Worm (Caenorhabditis elegans) whole organism, late embryonic: ENCODE measurements around the gene W05H9.4.

Source experiments
- C08G9.2 ChIP-seq: sonication (generic microtip); optimal IDR thresholded peaks from 2 replicates; lab custom pipeline; 2016; ENCODE audit warnings: mild to moderate bottlenecking, missing genetic modification characterization, moderate library complexity, missing compliant biosample characterization
- C38D4.7 ChIP-seq: fragments of 200-800 bp; sonication (Bioruptor generic); optimal IDR thresholded peaks from 2 replicates; lab custom pipeline; 2018; ENCODE audit warnings: mild to moderate bottlenecking, missing genetic modification characterization, moderate library complexity, missing compliant biosample characterization
- F13H6.1 ChIP-seq: sonication (generic microtip); optimal IDR thresholded peaks from 2 replicates; lab custom pipeline; 2016; ENCODE audit warnings: missing genetic modification characterization, missing compliant biosample characterization
- K02D7.2 ChIP-seq: sonication (generic microtip); optimal IDR thresholded peaks from 2 replicates; lab custom pipeline; 2017; ENCODE audit warnings: mild to moderate bottlenecking, missing genetic modification characterization, missing compliant biosample characterization
- ama-1 ChIP-seq: fragments of 150-350 bp; optimal IDR thresholded peaks from 2 replicates; lab custom pipeline; 2014
- ceh-14 ChIP-seq: sonication (generic microtip); optimal IDR thresholded peaks from 2 replicates; lab custom pipeline; 2016; ENCODE audit warnings: missing genotype, missing genetic modification characterization, missing compliant biosample characterization
- ceh-19 ChIP-seq: fragments of 200-800 bp; sonication (Bioruptor generic); optimal IDR thresholded peaks from 2 replicates; lab custom pipeline; 2018; ENCODE audit warnings: mild to moderate bottlenecking, missing genetic modification characterization, missing compliant biosample characterization
- ceh-24 ChIP-seq: sonication (generic microtip); optimal IDR thresholded peaks from 2 replicates; lab custom pipeline; 2016; ENCODE audit warnings: mild to moderate bottlenecking, missing genetic modification characterization, missing compliant biosample characterization
- ceh-34 ChIP-seq: sonication (generic microtip); optimal IDR thresholded peaks from 2 replicates; lab custom pipeline; 2016; ENCODE audit warnings: mild to moderate bottlenecking, missing genetic modification characterization, missing compliant biosample characterization
- ceh-48 ChIP-seq: sonication (generic microtip); optimal IDR thresholded peaks from 2 replicates; lab custom pipeline; 2016; ENCODE audit warnings: missing genetic modification characterization, inconsistent platforms, missing compliant biosample characterization
- ceh-9 ChIP-seq: sonication (generic microtip); optimal IDR thresholded peaks from 2 replicates; lab custom pipeline; 2016; ENCODE audit warnings: mild to moderate bottlenecking, missing genetic modification characterization, inconsistent platforms, missing compliant biosample characterization
- dmd-4 ChIP-seq: sonication (generic microtip); optimal IDR thresholded peaks from 2 replicates; lab custom pipeline; 2016; ENCODE audit warnings: borderline replicate concordance, missing genetic modification characterization, missing compliant biosample characterization
- dve-1 ChIP-seq: sonication (generic microtip); optimal IDR thresholded peaks from 2 replicates; lab custom pipeline; 2017; ENCODE audit warnings: antibody characterized with exemption, mild to moderate bottlenecking, missing genetic modification characterization, missing compliant biosample characterization
- elt-2 ChIP-seq: sonication (generic microtip); optimal IDR thresholded peaks from 2 replicates; lab custom pipeline; 2016; ENCODE audit warnings: missing genetic modification reagents, missing genetic modification characterization, missing compliant biosample characterization
- elt-4 ChIP-seq: sonication (generic microtip); optimal IDR thresholded peaks from 2 replicates; lab custom pipeline; 2016; ENCODE audit warnings: missing genetic modification characterization, missing compliant biosample characterization
- eyg-1 ChIP-seq: sonication (generic microtip); optimal IDR thresholded peaks from 2 replicates; lab custom pipeline; 2016; ENCODE audit warnings: missing genotype, missing genetic modification characterization, missing compliant biosample characterization
- fkh-6 ChIP-seq: sonication (generic microtip); optimal IDR thresholded peaks from 2 replicates; lab custom pipeline; 2016; ENCODE audit warnings: missing genetic modification characterization, missing compliant biosample characterization
- gmeb-2 ChIP-seq: sonication (generic microtip); optimal IDR thresholded peaks from 2 replicates; lab custom pipeline; 2016; ENCODE audit warnings: missing genetic modification characterization, inconsistent platforms, missing compliant biosample characterization
- hlh-15 ChIP-seq: sonication (generic microtip); optimal IDR thresholded peaks from 2 replicates; lab custom pipeline; 2016; ENCODE audit warnings: missing genetic modification characterization, missing compliant biosample characterization
- hlh-30 ChIP-seq: sonication (generic microtip); optimal IDR thresholded peaks from 2 replicates; lab custom pipeline; 2017; ENCODE audit warnings: antibody characterized with exemption, missing genetic modification characterization, missing compliant biosample characterization; ENCODE audit not compliant: insufficient read depth
- hlh-8 ChIP-seq: sonication (generic microtip); optimal IDR thresholded peaks from 2 replicates; lab custom pipeline; 2016; ENCODE audit warnings: missing genotype, missing genetic modification characterization, missing compliant biosample characterization
- lim-6 ChIP-seq: sonication (generic microtip); optimal IDR thresholded peaks from 2 replicates; lab custom pipeline; 2016; ENCODE audit warnings: missing genetic modification characterization, missing compliant biosample characterization
- lin-11 ChIP-seq: fragments of 200-800 bp; sonication (Bioruptor generic); optimal IDR thresholded peaks from 2 replicates; lab custom pipeline; 2018; ENCODE audit warnings: mild to moderate bottlenecking, missing genetic modification characterization, missing compliant biosample characterization
- madf-2 ChIP-seq: sonication (generic microtip); optimal IDR thresholded peaks from 2 replicates; lab custom pipeline; 2017; ENCODE audit warnings: missing genetic modification characterization, missing compliant biosample characterization
- nfya-1 ChIP-seq: sonication (generic microtip); optimal IDR thresholded peaks from 2 replicates; lab custom pipeline; 2017; ENCODE audit warnings: missing genetic modification characterization, mild to moderate bottlenecking, missing compliant biosample characterization, antibody characterized with exemption, moderate library complexity
- nhr-11 ChIP-seq: fragments of 150-350 bp; optimal IDR thresholded peaks from 2 replicates; lab custom pipeline; 2014; ENCODE audit warnings: missing biosample characterization, missing genetic modification characterization
- nhr-232 ChIP-seq: sonication (generic microtip); optimal IDR thresholded peaks from 2 replicates; lab custom pipeline; 2016; ENCODE audit warnings: missing genetic modification characterization, missing compliant biosample characterization
- npax-4 ChIP-seq: sonication (generic microtip); optimal IDR thresholded peaks from 2 replicates; lab custom pipeline; 2016; ENCODE audit warnings: missing genetic modification characterization, missing compliant biosample characterization
- odd-2 ChIP-seq: sonication (generic microtip); optimal IDR thresholded peaks from 2 replicates; lab custom pipeline; 2017; ENCODE audit warnings: antibody characterized with exemption, mild to moderate bottlenecking, missing genetic modification characterization, missing compliant biosample characterization
- pag-3 ChIP-seq: sonication (generic microtip); optimal IDR thresholded peaks from 2 replicates; lab custom pipeline; 2016; ENCODE audit warnings: missing compliant biosample characterization, missing genetic modification characterization, borderline replicate concordance
- pax-1 ChIP-seq: fragments of 150-350 bp; optimal IDR thresholded peaks from 2 replicates; lab custom pipeline; 2014; ENCODE audit warnings: missing biosample characterization, missing genetic modification characterization
- pha-4 ChIP-seq: fragments of 150-350 bp; optimal IDR thresholded peaks from 2 replicates; lab custom pipeline; 2018; ENCODE audit warnings: missing biosample characterization, missing genetic modification reagents, missing genetic modification characterization
- pqm-1 ChIP-seq: sonication (generic microtip); optimal IDR thresholded peaks from 2 replicates; lab custom pipeline; 2016; ENCODE audit warnings: missing genetic modification characterization, missing compliant biosample characterization
- pros-1 ChIP-seq: fragments of 150-350 bp; optimal IDR thresholded peaks from 2 replicates; lab custom pipeline; 2014; ENCODE audit warnings: missing biosample characterization, missing genetic modification reagents, missing genetic modification characterization
- ref-2 ChIP-seq: sonication (generic microtip); optimal IDR thresholded peaks from 2 replicates; lab custom pipeline; 2016; ENCODE audit warnings: missing genetic modification characterization, missing compliant biosample characterization
- rnt-1 ChIP-seq: sonication (generic microtip); optimal IDR thresholded peaks from 2 replicates; lab custom pipeline; 2016; ENCODE audit warnings: missing genetic modification characterization, missing compliant biosample characterization
- sdc-2 ChIP-seq: sonication (generic microtip); optimal IDR thresholded peaks from 2 replicates; lab custom pipeline; 2016; ENCODE audit warnings: missing genotype, missing genetic modification characterization, missing compliant biosample characterization
- sox-2 ChIP-seq: fragments of 200-800 bp; sonication (Bioruptor generic); IDR thresholded peaks from 2 replicates; pipeline ENCODE4 v1.3.6; 2022; ENCODE audit warnings: missing genetic modification reagents, missing genetic modification characterization, missing compliant biosample characterization
- sox-4 ChIP-seq: sonication (generic microtip); optimal IDR thresholded peaks from 2 replicates; lab custom pipeline; 2017; ENCODE audit warnings: mild to moderate bottlenecking, missing genetic modification characterization, inconsistent platforms, missing compliant biosample characterization
- syd-9 ChIP-seq: sonication (generic microtip); optimal IDR thresholded peaks from 2 replicates; lab custom pipeline; 2016; ENCODE audit warnings: mild to moderate bottlenecking, missing genetic modification characterization, moderate library complexity, missing compliant biosample characterization
- tbx-7 ChIP-seq: sonication (generic microtip); optimal IDR thresholded peaks from 2 replicates; lab custom pipeline; 2016; ENCODE audit warnings: missing genotype, missing genetic modification characterization, missing compliant biosample characterization
- ttx-3 ChIP-seq: sonication (generic microtip); optimal IDR thresholded peaks from 2 replicates; lab custom pipeline; 2016; ENCODE audit warnings: missing genetic modification reagents, missing genetic modification characterization, missing compliant biosample characterization
- unc-3 ChIP-seq, 2 experiments: fragments of 200-800 bp in 1 of 2; sonication (Bioruptor generic) in 1 of 2; sonication (generic microtip) in 1 of 2; conservative IDR thresholded peaks in 1 of 2; optimal IDR thresholded peaks in 1 of 2; 2 replicates each; pipeline versions ENCODE4 v1.3.6 to Lab custom; 2016 to 2022; ENCODE audit warnings: missing compliant biosample characterization in 2 of 2, missing genetic modification characterization in 2 of 2, missing genetic modification reagents in 1 of 2
- unc-42 ChIP-seq: sonication (generic microtip); optimal IDR thresholded peaks from 2 replicates; lab custom pipeline; 2016; ENCODE audit warnings: missing genotype, missing genetic modification characterization, missing compliant biosample characterization
- unc-55 ChIP-seq: sonication (generic microtip); optimal IDR thresholded peaks from 2 replicates; lab custom pipeline; 2017; ENCODE audit warnings: missing biosample characterization, missing genetic modification reagents, missing genetic modification characterization
- ztf-16 ChIP-seq: sonication (generic microtip); optimal IDR thresholded peaks from 2 replicates; lab custom pipeline; 2017; ENCODE audit warnings: missing genetic modification characterization, missing compliant biosample characterization

Gene W05H9.4

ce11 chrX:6289038-6289437 lies 25.6 kb downstream of the W05H9.4 start:
- TF ChIP-seq madf-2 (tag; lab: Kevin White, UChicago): no peak
- TF ChIP-seq eyg-1: no peak
- TF ChIP-seq fkh-6 (tag; lab: Kevin White, UChicago): no peak
- TF ChIP-seq pros-1 (tag; lab: Kevin White, UChicago): no peak
- no peak for TF ChIP-seq nhr-11 (tag; lab: Kevin White, UChicago)
- no peak for TF ChIP-seq nhr-232 (tag; lab: Kevin White, UChicago)
- no peak for TF ChIP-seq sdc-2 (tag; lab: Kevin White, UChicago)
- TF ChIP-seq sox-4 (tag; lab: Kevin White, UChicago): no peak
- TF ChIP-seq K02D7.2 (tag; lab: Kevin White, UChicago): no peak
- TF ChIP-seq ttx-3: no peak
- TF ChIP-seq hlh-30 (tag; lab: Kevin White, UChicago): no peak
- no peak for TF ChIP-seq elt-2 (tag; lab: Kevin White, UChicago)
- TF ChIP-seq pha-4 (tag; lab: Kevin White, UChicago): no peak
- TF ChIP-seq unc-42 (tag; lab: Kevin White, UChicago): no peak
- no peak for TF ChIP-seq rnt-1 (tag; lab: Kevin White, UChicago)
- TF ChIP-seq pqm-1: no peak
- no peak for TF ChIP-seq ama-1

ce11 chrX:6291632-6292031 lies 28.2 kb downstream of the W05H9.4 start, which contains the start of gene lev-9:
lev-9 (minus strand) TSS chrX:6291732.
- TF ChIP-seq tbx-7 (no peak), ceh-9 (tag; lab: Kevin White, UChicago) (no peak), nhr-232 (tag; lab: Kevin White, UChicago) (no peak), npax-4 (no peak), gmeb-2 (tag; lab: Kevin White, UChicago) (no peak), sox-4 (tag; lab: Kevin White, UChicago) (no peak), pag-3 (tag; lab: Kevin White, UChicago) (no peak), hlh-8 (tag; lab: Kevin White, UChicago) (no peak), F13H6.1 (tag; lab: Kevin White, UChicago) (no peak)

ce11 chrX:6292143-6292542 lies 28.7 kb downstream of the W05H9.4 start:
- TF ChIP-seq ceh-14 (tag; lab: Kevin White, UChicago) (peak; percentile 86), unc-55 (no peak), pag-3 (tag; lab: Kevin White, UChicago) (peak; percentile 77), sox-4 (tag; lab: Kevin White, UChicago) (peak; percentile 89), ceh-48 (tag; lab: Kevin White, UChicago) (peak; percentile 80), eyg-1 (peak; percentile 93), sdc-2 (tag; lab: Kevin White, UChicago) (peak; percentile 95), odd-2 (peak; percentile 45), lin-11 (tag; lab: Kevin White, UChicago) (peak; percentile 85), nfya-1 (tag; lab: Kevin White, UChicago) (peak; percentile 56), C08G9.2 (peak; percentile 81), nhr-232 (tag; lab: Kevin White, UChicago) (peak; percentile 88), ztf-16 (tag; lab: Kevin White, UChicago) (peak; percentile 92), ceh-34 (tag; lab: Kevin White, UChicago) (peak; percentile 90), dmd-4 (peak; percentile 73), lim-6 (peak; percentile 81), C38D4.7 (GFP tag; lab: Kevin White, UChicago) (peak; percentile 89), ref-2 (tag; lab: Kevin White, UChicago) (peak; percentile 78), pros-1 (tag; lab: Kevin White, UChicago) (no peak), tbx-7 (peak; percentile 27), ceh-24 (peak; percentile 78), nhr-11 (tag; lab: Kevin White, UChicago) (no peak), F13H6.1 (tag; lab: Kevin White, UChicago) (peak; percentile 84), dve-1 (tag; lab: Kevin White, UChicago) (peak; percentile 84), gmeb-2 (tag; lab: Kevin White, UChicago) (peak; percentile 92), elt-2 (tag; lab: Kevin White, UChicago) (peak; percentile 95), pqm-1 (no peak), elt-4 (tag; lab: Kevin White, UChicago) (no peak), ceh-19 (GFP tag; lab: Kevin White, UChicago) (peak; percentile 92), sox-2 (GFP tag; lab: Robert Waterston, UW) (peak; percentile 89), unc-3 (GFP tag; conservative IDR thresholded peaks at IDR 0.05; lab: Robert Waterston, UW) (peak; percentile 97), unc-3 (tag; optimal IDR thresholded peaks at IDR 0.05; lab: Kevin White, UChicago) (peak; percentile 94), ceh-9 (tag; lab: Kevin White, UChicago) (peak; percentile 86), hlh-15 (tag; lab: Kevin White, UChicago) (peak; percentile 88), pax-1 (tag; lab: Kevin White, UChicago) (no peak), syd-9 (tag; lab: Kevin White, UChicago) (peak; percentile 88)
